Worm (Caenorhabditis elegans): Measurements from ENCODE around the gene F21D5.3.

The F21D5.3 gene

DNA sequence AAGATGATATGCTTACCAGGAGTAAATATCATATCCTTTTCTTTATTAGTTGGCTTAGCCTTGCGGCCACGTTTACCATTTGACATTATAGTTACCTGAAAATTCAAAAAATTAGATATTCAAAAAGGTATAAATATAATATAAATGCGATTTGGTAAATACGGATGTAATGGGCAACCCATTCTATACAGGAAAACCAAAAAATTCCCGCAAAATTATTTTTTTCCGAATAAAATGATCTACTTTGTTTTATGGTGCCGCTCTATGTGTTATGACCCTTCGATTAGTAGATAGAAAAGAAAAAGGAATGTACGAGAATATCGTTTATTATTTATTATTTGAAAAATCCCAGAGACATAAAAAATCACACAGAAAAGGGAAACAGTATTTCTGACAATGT lies 24.1 kb downstream of the F21D5.3 start, which contains the start of gene elli-1:
Gene elli-1, minus strand, starts transcription at position 101 of the 400 bp plus-strand sequence.
- TF ChIP-seq odd-2 (tag; optimal IDR thresholded peaks at IDR 0.05) (no peak), hlh-8 (tag; optimal IDR thresholded peaks at IDR 0.05) (no peak), ttx-3 (tag; optimal IDR thresholded peaks at IDR 0.05) (no peak), elt-4 (tag; optimal IDR thresholded peaks at IDR 0.05) (no peak), C08G9.2 (tag; optimal IDR thresholded peaks at IDR 0.05) (no peak), hlh-15 (tag; optimal IDR thresholded peaks at IDR 0.05) (no peak), pax-1 (tag; optimal IDR thresholded peaks at IDR 0.05) (no peak), fkh-10 (GFP tag; optimal IDR thresholded peaks at IDR 0.05) (no peak), pat-9 (tag; optimal IDR thresholded peaks at IDR 0.05) (no peak), Y22D7AL.16 (tag; optimal IDR thresholded peaks at IDR 0.05) (no peak), fax-1 (tag; optimal IDR thresholded peaks at IDR 0.05) (no peak), hlh-13 (GFP tag; optimal IDR thresholded peaks at IDR 0.05) (no peak), F13H6.1 (tag; optimal IDR thresholded peaks at IDR 0.05) (no peak), ceh-14 (tag; optimal IDR thresholded peaks at IDR 0.05) (no peak), elt-2 (tag; optimal IDR thresholded peaks at IDR 0.05) (no peak), sdc-2 (tag; optimal IDR thresholded peaks at IDR 0.05) (no peak)

DNA sequence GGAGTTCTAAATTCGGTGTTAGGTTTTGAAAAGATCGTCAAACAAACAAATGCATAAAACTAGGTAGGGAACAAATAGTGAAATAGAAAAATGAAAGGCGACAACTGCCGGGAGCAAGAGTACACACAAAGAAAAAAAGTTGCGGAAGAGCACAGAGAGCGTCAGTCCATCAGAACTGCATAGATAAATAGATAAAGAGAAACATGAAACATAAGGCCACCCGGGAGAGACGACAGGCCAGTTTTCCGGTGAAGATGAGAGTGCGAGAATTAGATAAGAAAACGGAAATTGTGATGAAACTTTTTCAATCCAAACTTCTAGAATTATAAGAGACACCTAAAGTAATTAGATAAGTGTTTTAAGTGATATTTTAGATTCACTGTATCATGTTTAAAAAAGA lies 27.1 kb downstream of the F21D5.3 start:
- TF ChIP-seq ceh-9 (tag; optimal IDR thresholded peaks at IDR 0.05) (no peak), unc-42 (tag; optimal IDR thresholded peaks at IDR 0.05) (peak; percentile 19), ceh-18 (tag; optimal IDR thresholded peaks at IDR 0.05) (peak; percentile 14)

DNA sequence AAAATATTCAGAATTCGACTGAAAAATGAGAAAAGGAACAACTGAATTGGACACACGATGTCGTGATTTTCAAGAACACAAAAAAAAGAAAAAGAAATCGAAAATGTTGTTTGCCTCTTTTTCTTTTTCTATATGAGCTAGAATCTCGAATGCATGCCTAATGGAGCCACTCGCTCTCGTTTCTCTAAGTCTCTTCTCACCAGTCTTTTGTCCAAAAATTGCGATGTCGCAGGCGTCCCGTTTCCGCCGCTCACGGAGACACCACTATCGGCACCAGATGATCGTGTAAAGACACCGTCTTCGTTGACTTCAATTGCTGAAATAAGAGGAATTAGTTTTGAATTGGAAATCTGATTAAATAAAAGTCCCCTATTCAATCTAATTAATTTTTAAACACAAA lies 28.0 kb downstream of the F21D5.3 start:
- TF ChIP-seq npax-4 (tag; optimal IDR thresholded peaks at IDR 0.05) (no peak), ceh-14 (tag; optimal IDR thresholded peaks at IDR 0.05) (peak; percentile 4), nfya-1 (tag; optimal IDR thresholded peaks at IDR 0.05) (peak; percentile 25), ceh-31 (tag; optimal IDR thresholded peaks at IDR 0.05) (peak; percentile 17), pag-3 (tag; optimal IDR thresholded peaks at IDR 0.05; ENCODE audit: borderline replicate concordance) (no peak), unc-42 (tag; optimal IDR thresholded peaks at IDR 0.05) (peak; percentile 35)

DNA sequence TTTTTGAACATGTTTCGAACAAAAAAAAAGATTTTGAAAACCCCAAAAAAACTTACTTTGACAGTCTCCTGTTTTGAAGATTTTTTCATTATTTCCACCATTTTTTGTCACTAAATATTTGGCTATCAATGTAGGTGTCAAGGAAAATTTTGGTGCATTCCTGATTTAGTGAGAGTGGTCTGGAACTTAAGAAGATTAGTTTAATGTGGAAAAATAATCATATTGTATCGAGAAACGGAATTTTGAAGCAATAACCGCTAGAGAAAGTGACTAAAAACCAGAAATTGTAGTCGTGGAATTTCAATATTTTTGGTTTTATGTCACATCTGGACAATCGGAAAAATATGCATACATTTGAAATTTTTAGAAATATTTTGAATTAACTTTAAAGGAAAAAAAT lies 31.3 kb downstream of the F21D5.3 start, which contains the start of the genes F20C5.11 and klp-11:
Gene F20C5.11, minus strand, starts transcription at position 101 of the 400 bp plus-strand sequence.
Gene klp-11, minus strand, starts transcription at position 171 of the 400 bp plus-strand sequence.
- no peak for TF ChIP-seq K09A11.1 (tag; optimal IDR thresholded peaks at IDR 0.05; ENCODE audit: insufficient read depth)
- TF ChIP-seq eyg-1 (tag; optimal IDR thresholded peaks at IDR 0.05) = no peak

DNA sequence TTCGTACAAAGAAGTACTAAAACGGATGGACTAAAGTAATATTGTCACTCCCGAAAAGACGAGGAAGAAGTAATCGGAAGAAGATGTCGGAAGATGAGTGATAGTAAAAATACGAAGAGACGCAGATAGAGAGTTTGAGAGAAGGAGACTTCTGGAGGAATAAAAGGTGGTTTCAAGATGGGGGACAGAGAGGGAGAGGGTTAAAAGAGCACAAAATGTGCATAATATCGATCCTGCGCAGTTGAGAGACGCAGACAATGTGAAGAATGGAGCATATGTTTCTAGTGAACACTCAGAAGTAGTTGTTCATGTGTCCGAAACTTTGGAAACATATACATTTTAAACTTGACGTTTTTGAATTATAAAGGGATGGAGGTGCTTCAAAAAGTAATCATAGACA lies 31.9 kb downstream of the F21D5.3 start:
- TF ChIP-seq ceh-34 (tag; optimal IDR thresholded peaks at IDR 0.05) = peak; percentile 49
- TF ChIP-seq odd-2 (tag; optimal IDR thresholded peaks at IDR 0.05) = no peak
- peak; percentile 44 for TF ChIP-seq tbx-2 (tag; optimal IDR thresholded peaks at IDR 0.05)
- peak; percentile 92 for TF ChIP-seq ceh-48 (tag; optimal IDR thresholded peaks at IDR 0.05)
- peak; percentile 84 for TF ChIP-seq unc-42 (tag; optimal IDR thresholded peaks at IDR 0.05)
- peak; percentile 69 for TF ChIP-seq hlh-8 (tag; optimal IDR thresholded peaks at IDR 0.05)
- TF ChIP-seq pha-4 (tag; optimal IDR thresholded peaks at IDR 0.05) = no peak
- no peak for TF ChIP-seq fkh-6 (tag; optimal IDR thresholded peaks at IDR 0.05)
- TF ChIP-seq fax-1 (tag; optimal IDR thresholded peaks at IDR 0.05) = no peak
- TF ChIP-seq nfya-1 (tag; optimal IDR thresholded peaks at IDR 0.05) = peak; percentile 52
- no peak for TF ChIP-seq mec-3 (tag; optimal IDR thresholded peaks at IDR 0.05; ENCODE audit: borderline replicate concordance)
- peak; percentile 20 for TF ChIP-seq ceh-18 (tag; optimal IDR thresholded peaks at IDR 0.05)
- TF ChIP-seq ceh-45 (GFP tag; IDR thresholded peaks at IDR 0.05) = no peak
- peak; percentile 82 for TF ChIP-seq ceh-31 (tag; optimal IDR thresholded peaks at IDR 0.05)

DNA sequence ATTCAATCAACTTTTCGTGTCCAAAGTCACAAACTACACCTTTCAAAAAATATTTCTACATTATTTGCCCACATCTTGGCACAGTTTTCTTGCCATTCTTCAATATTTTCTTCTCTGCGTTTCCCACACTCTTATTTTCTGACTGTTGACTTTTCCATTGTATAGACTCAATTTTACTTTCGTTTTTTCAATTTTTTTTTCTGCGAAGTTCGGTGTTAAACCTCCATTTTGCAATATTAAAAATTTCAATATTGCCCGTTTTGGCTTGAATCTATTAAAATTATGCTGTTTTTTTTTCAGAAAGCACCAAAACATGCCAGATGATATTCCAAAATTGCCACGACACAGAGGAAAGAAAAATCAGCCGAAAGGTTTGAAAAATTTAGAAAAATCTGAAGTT lies 34.0 kb downstream of the F21D5.3 start, which contains the start of gene cdc-50.B:
Gene cdc-50.B, plus strand, starts transcription at position 301 of the 400 bp plus-strand sequence.
- TF ChIP-seq nhr-11 (tag; optimal IDR thresholded peaks at IDR 0.05) (no peak), ceh-34 (tag; optimal IDR thresholded peaks at IDR 0.05) (no peak)
